Fruit fly (Drosophila melanogaster): ENCODE measurements around the gene CG18808.

- no peak for TF ChIP-seq kay (GFP tag; ENCODE audit: borderline replicate concordance)
- no peak for TF ChIP-seq Hr96 (GFP tag; optimal IDR thresholded peaks at IDR 0.05)
- TF ChIP-seq cnc (optimal IDR thresholded peaks at IDR 0.05), result no peak
- no peak for TF ChIP-seq CG7101 (tag; optimal IDR thresholded peaks at IDR 0.05)
- TF ChIP-seq toe (GFP tag; optimal IDR thresholded peaks at IDR 0.05), result no peak
- no peak for TF ChIP-seq Mnt (GFP tag; optimal IDR thresholded peaks at IDR 0.05)
- TF ChIP-seq CG33017 (tag; optimal IDR thresholded peaks at IDR 0.05), result no peak
- TF ChIP-seq tj (GFP tag; optimal IDR thresholded peaks at IDR 0.05), result no peak
- TF ChIP-seq Crg-1 (GFP tag; optimal IDR thresholded peaks at IDR 0.05), result no peak
- no peak for TF ChIP-seq Clk (GFP tag; optimal IDR thresholded peaks at IDR 0.05)
- TF ChIP-seq CG12768 (GFP tag; optimal IDR thresholded peaks at IDR 0.05), result no peak
Measured at dm6 chr3L:4757583-4757982, 49.6 kb downstream of the CG18808 start, which contains the start of gene CG13711.
